Worm (Caenorhabditis elegans): ENCODE results near the gene dnj-2.

The dnj-2 gene

DNA sequence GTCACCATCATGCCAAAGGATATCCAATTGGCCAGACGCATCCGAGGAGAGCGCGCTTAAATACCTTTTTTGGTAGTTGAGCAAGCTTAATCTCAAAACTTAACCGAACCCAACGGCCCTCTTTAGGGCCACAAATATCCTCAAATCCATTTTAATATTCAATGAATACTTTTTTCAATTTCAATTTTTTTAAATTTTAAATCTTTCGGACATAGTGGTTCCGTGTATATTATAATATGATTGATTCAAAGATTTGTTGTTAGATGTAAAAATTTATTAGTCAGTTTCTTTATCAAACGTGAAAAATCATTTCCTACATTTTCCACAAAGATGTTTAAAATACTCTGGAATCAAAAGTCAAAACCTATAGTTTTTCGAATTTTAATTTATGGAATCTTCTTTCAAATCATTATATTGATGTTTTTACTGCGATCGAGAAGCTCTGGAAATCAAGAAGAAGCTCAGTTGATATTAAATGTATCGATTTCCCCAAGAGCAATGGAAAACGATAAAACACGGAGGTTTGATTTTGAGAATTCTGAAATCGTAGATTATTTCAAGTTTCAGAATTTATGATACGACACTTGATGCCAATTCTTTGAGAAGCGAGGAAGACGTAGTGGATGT lies 13.3 kb upstream of the dnj-2 start, which contains the start of gene B0035.21:
Gene B0035.21, plus strand, starts transcription at position 322 of the 627 bp plus-strand sequence.
- TF ChIP-seq ceh-36 (tag; optimal IDR thresholded peaks at IDR 0.05) (no peak), ama-1 (optimal IDR thresholded peaks at IDR 0.05) (no peak), aly-1 (tag; optimal IDR thresholded peaks at IDR 0.05) (no peak), ets-7 (tag; optimal IDR thresholded peaks at IDR 0.05) (no peak), tra-4 (tag; optimal IDR thresholded peaks at IDR 0.05) (no peak)

DNA sequence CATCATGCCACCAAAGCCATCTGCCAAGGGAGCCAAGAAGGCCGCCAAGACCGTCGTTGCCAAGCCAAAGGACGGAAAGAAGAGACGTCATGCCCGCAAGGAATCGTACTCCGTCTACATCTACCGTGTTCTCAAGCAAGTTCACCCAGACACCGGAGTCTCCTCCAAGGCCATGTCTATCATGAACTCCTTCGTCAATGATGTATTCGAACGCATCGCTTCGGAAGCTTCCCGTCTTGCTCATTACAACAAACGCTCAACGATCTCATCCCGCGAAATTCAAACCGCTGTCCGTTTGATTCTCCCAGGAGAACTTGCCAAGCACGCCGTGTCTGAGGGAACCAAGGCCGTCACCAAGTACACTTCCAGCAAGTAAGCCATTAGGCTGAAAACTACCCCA lies 11.0 kb upstream of the dnj-2 start, which contains the start of gene his-48:
Gene his-48, plus strand, starts transcription at position 5 of the 400 bp plus-strand sequence.
- TF ChIP-seq flt-1 (GFP tag; IDR thresholded peaks at IDR 0.05), result peak; percentile 11; the same call in 1 of the 2 replicates

DNA sequence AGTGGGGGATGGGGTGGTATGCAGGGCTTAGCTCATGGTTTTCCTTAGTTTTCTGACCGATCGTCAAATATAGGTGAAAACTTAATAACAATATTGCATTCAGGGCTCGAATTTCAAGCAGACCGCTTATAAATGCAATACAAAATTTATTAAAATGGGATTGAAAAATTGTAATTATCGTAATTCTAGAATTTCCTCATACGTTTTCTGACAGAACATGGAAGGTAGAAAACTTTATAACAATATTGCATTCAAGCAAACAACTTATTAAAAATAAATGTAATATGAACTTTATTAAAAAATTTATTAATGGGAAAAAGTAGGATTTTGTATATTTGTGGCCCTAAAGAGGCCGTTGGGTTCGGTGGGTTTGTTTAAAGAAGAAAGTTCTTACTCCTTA lies 9.9 kb upstream of the dnj-2 start:
- TF ChIP-seq pes-1 (GFP tag; IDR thresholded peaks at IDR 0.05) (peak; percentile 42; the same call in 1 of the 2 replicates), hmbx-1 (tag; optimal IDR thresholded peaks at IDR 0.05) (no peak)

DNA sequence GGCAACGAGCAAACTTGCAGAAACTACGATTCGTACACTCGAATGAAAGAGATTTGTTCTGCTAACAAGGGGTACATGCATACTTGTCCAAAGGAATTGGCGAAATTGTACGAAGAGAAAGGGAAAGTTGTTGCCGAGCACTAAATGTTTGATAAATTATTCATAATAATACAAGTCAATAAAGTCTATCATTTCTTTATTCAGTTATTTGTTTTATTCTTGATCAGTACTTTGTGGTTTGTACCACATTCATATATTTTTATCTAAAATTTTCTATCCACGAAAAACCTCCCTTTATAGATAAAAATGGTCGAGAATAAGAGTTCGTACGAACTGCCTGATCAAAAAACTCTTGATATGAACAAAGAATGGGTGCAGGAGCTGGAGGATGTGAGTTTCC lies 6.7 kb upstream of the dnj-2 start, which contains the start of gene edg-1:
Gene edg-1, plus strand, starts transcription at position 301 of the 400 bp plus-strand sequence.
- TF ChIP-seq flt-1 (GFP tag; IDR thresholded peaks at IDR 0.05) (no peak), F13C5.2 (tag; optimal IDR thresholded peaks at IDR 0.05) (no peak), ama-1 (optimal IDR thresholded peaks at IDR 0.05) (no peak), hmg-4 (GFP tag; optimal IDR thresholded peaks at IDR 0.05) (no peak), B0310.2 (tag; optimal IDR thresholded peaks at IDR 0.05) (no peak), tbx-11 (GFP tag; IDR thresholded peaks at IDR 0.05) (no peak)

DNA sequence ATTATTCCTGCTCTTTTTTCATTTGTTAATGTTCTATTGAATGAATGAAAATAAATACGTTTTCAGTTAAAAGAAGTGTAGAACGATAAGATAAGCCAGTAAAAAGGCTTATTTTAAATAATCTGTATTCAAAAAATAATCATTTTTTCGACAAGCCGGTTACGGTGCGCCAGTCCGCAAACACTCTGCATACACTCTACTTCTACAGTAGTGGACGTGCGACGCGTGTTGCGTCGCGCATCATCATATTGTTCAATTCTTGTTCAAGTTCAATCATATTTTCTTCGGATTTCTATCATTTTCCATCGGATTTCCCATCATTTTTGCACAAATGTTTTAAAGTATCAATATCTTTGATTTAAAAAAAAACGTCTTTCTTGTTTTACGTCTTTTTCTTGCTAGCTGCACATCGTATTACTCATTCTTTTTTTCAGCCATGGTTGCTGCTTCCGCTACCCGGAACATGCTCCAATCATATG lies 6.1 kb upstream of the dnj-2 start, which contains the start of gene B0035.18:
Gene B0035.18, plus strand, starts transcription at position 429 of the 479 bp plus-strand sequence.
- TF ChIP-seq ceh-36 (tag; optimal IDR thresholded peaks at IDR 0.05) (no peak), tra-4 (tag; optimal IDR thresholded peaks at IDR 0.05) (no peak), ets-7 (tag; optimal IDR thresholded peaks at IDR 0.05) (no peak), tbx-11 (GFP tag; IDR thresholded peaks at IDR 0.05) (no peak), B0310.2 (tag; optimal IDR thresholded peaks at IDR 0.05) (no peak), aly-1 (tag; optimal IDR thresholded peaks at IDR 0.05) (no peak), hmbx-1 (tag; optimal IDR thresholded peaks at IDR 0.05) (no peak), pes-1 (GFP tag; IDR thresholded peaks at IDR 0.05) (no peak), scrt-1 (GFP tag; IDR thresholded peaks at IDR 0.05) (no peak), tbx-37 (GFP tag; conservative IDR thresholded peaks at IDR 0.05) (no peak), ama-1 (optimal IDR thresholded peaks at IDR 0.05) (no peak), ceh-13 (GFP tag; optimal IDR thresholded peaks at IDR 0.05) (no peak), sea-1 (GFP tag; conservative IDR thresholded peaks at IDR 0.05) (no peak), hnd-1 (tag; optimal IDR thresholded peaks at IDR 0.05) (no peak), F13C5.2 (tag; optimal IDR thresholded peaks at IDR 0.05) (no peak), hmg-4 (GFP tag; optimal IDR thresholded peaks at IDR 0.05) (no peak), flt-1 (GFP tag; IDR thresholded peaks at IDR 0.05) (no peak)

DNA sequence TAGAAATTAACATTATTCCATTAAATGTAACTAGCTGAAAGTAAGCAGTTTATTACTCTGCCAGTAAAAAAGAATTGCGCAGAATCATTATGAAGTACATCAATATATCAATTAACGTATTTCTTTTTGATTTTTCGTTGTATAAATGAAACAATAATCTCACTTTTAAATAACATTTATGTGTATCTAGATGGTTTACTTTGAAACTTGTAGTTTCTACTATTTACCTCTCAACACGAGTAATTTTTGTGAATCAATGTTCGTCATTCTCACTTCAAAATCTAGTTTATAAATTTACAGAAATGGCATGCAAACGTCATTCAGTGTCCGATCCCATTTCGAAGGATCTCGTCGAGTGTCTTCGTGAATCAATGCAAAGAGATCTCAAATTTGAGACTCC lies 3.3 kb upstream of the dnj-2 start, which contains the start of gene gspd-1:
Gene gspd-1, plus strand, starts transcription at position 301 of the 400 bp plus-strand sequence.
- TF ChIP-seq F13C5.2 (tag; optimal IDR thresholded peaks at IDR 0.05) (no peak), tbx-11 (GFP tag; IDR thresholded peaks at IDR 0.05) (no peak), hmbx-1 (tag; optimal IDR thresholded peaks at IDR 0.05) (no peak)

DNA sequence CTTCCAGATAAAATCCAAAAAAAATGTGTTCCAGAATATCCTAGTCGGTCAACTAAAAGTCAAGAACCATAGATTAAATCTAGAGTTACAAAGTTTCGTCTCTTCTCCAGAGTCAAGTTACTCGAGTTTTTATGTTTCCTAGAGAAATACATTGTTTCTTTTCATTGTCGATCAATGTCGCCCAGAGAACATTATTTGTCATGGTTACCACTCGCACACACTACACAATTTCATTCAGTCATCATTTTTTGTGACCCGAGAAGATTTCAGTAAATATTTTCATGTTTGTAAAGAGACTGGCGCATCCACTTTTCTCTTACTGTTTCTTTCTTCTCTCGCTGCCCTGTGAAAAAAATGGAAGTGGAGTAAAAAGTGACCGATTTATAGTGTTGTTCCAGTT lies 2.9 kb upstream of the dnj-2 start:
- TF ChIP-seq tbx-11 (GFP tag; IDR thresholded peaks at IDR 0.05), result no peak
- no peak for TF ChIP-seq hmbx-1 (tag; optimal IDR thresholded peaks at IDR 0.05)
- TF ChIP-seq pes-1 (GFP tag; IDR thresholded peaks at IDR 0.05), result no peak
- TF ChIP-seq ama-1 (optimal IDR thresholded peaks at IDR 0.05), result no peak

DNA sequence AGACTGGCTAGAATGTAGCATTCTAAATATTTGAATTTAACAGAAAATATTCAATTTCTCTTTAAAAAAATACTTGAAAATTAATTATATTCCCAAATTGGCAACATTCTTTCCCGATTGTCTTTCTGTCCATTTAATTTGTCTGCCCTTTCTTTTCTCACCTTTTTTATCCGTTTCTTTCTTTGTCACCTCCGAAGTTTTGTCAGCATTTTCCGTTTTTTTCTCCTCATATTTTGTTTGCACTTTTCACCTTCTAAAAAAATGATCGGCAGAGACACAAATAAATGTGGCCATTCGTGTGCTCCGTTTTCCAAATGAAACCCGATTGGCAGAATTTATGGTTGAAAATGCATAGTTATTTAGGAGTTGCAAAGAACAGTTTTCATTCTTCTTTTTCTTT lies 2.3 kb upstream of the dnj-2 start:
- TF ChIP-seq hmg-4 (GFP tag; optimal IDR thresholded peaks at IDR 0.05) (no peak), hmbx-1 (tag; optimal IDR thresholded peaks at IDR 0.05) (no peak), aly-1 (tag; optimal IDR thresholded peaks at IDR 0.05) (no peak), tbx-37 (GFP tag; conservative IDR thresholded peaks at IDR 0.05) (no peak), hnd-1 (tag; optimal IDR thresholded peaks at IDR 0.05) (no peak), pes-1 (GFP tag; IDR thresholded peaks at IDR 0.05) (no peak), tbx-11 (GFP tag; IDR thresholded peaks at IDR 0.05) (no peak), flt-1 (GFP tag; IDR thresholded peaks at IDR 0.05) (no peak), scrt-1 (GFP tag; IDR thresholded peaks at IDR 0.05) (no peak), ama-1 (optimal IDR thresholded peaks at IDR 0.05) (no peak), ceh-13 (GFP tag; optimal IDR thresholded peaks at IDR 0.05) (no peak), sea-1 (GFP tag; conservative IDR thresholded peaks at IDR 0.05) (no peak), ets-7 (tag; optimal IDR thresholded peaks at IDR 0.05) (no peak)

DNA sequence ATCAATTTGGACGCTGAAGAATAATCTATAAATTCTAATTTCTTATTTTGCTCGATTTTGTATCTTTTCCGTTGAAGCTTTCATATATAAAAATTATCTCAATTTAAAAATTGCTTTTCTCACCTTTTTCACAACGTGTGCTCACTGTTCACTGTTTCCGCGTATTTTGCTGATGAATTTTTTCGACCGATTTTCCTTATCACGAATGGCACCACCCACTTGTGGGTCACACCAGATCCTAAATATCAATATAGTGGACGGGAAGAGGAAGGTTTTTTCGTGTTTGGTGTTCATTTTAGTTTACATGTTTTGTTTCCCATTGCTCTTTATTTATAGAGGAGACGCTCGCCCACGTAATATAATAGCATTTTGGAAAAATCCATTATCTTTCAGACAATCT lies 1.9 kb upstream of the dnj-2 start:
- TF ChIP-seq ama-1 (optimal IDR thresholded peaks at IDR 0.05) (no peak), scrt-1 (GFP tag; IDR thresholded peaks at IDR 0.05) (no peak), sea-1 (GFP tag; conservative IDR thresholded peaks at IDR 0.05) (no peak), tra-4 (tag; optimal IDR thresholded peaks at IDR 0.05) (no peak), B0310.2 (tag; optimal IDR thresholded peaks at IDR 0.05) (no peak), flt-1 (GFP tag; IDR thresholded peaks at IDR 0.05) (no peak), pes-1 (GFP tag; IDR thresholded peaks at IDR 0.05) (no peak), F13C5.2 (tag; optimal IDR thresholded peaks at IDR 0.05) (no peak), hnd-1 (tag; optimal IDR thresholded peaks at IDR 0.05) (no peak), hmg-4 (GFP tag; optimal IDR thresholded peaks at IDR 0.05) (no peak), tbx-37 (GFP tag; conservative IDR thresholded peaks at IDR 0.05) (no peak), aly-1 (tag; optimal IDR thresholded peaks at IDR 0.05) (no peak), ets-7 (tag; optimal IDR thresholded peaks at IDR 0.05) (no peak), tbx-11 (GFP tag; IDR thresholded peaks at IDR 0.05) (no peak), ceh-13 (GFP tag; optimal IDR thresholded peaks at IDR 0.05) (no peak), ceh-36 (tag; optimal IDR thresholded peaks at IDR 0.05) (no peak), hmbx-1 (tag; optimal IDR thresholded peaks at IDR 0.05) (no peak)

Data from whole organism, early embryonic.